Worm (Caenorhabditis elegans) whole organism, late embryonic: ENCODE results near the gene F26G1.3.

ENCODE experiments used
- C08G9.2 ChIP-seq: sonication (generic microtip); optimal IDR thresholded peaks from 2 replicates; lab custom pipeline; 2016; ENCODE audit warnings: mild to moderate bottlenecking, missing genetic modification characterization, moderate library complexity, missing compliant biosample characterization
- F13H6.1 ChIP-seq: sonication (generic microtip); optimal IDR thresholded peaks from 2 replicates; lab custom pipeline; 2016; ENCODE audit warnings: missing genetic modification characterization, missing compliant biosample characterization
- K02D7.2 ChIP-seq: sonication (generic microtip); optimal IDR thresholded peaks from 2 replicates; lab custom pipeline; 2017; ENCODE audit warnings: mild to moderate bottlenecking, missing genetic modification characterization, missing compliant biosample characterization
- Y22D7AL.16 ChIP-seq: sonication (generic microtip); optimal IDR thresholded peaks from 2 replicates; lab custom pipeline; 2016; ENCODE audit warnings: missing genetic modification characterization, missing compliant biosample characterization
- ceh-2 ChIP-seq: sonication (generic microtip); optimal IDR thresholded peaks from 2 replicates; lab custom pipeline; 2016; ENCODE audit warnings: missing genotype, missing genetic modification characterization, missing compliant biosample characterization
- ceh-30 ChIP-seq: fragments of 150-350 bp; optimal IDR thresholded peaks from 2 replicates; lab custom pipeline; 2014; ENCODE audit warnings: missing biosample characterization, missing genetic modification characterization
- ceh-34 ChIP-seq: sonication (generic microtip); optimal IDR thresholded peaks from 2 replicates; lab custom pipeline; 2016; ENCODE audit warnings: mild to moderate bottlenecking, missing genetic modification characterization, missing compliant biosample characterization
- ceh-6 ChIP-seq: fragments of 200-800 bp; sonication (Bioruptor generic); optimal IDR thresholded peaks from 2 replicates; lab custom pipeline; 2018; ENCODE audit warnings: mild to moderate bottlenecking, missing genetic modification characterization, missing compliant biosample characterization
- elt-4 ChIP-seq: sonication (generic microtip); optimal IDR thresholded peaks from 2 replicates; lab custom pipeline; 2016; ENCODE audit warnings: missing genetic modification characterization, missing compliant biosample characterization
- ets-4 ChIP-seq: sonication (generic microtip); optimal IDR thresholded peaks from 2 replicates; lab custom pipeline; 2016; ENCODE audit warnings: missing genetic modification characterization, missing compliant biosample characterization
- eyg-1 ChIP-seq: sonication (generic microtip); optimal IDR thresholded peaks from 2 replicates; lab custom pipeline; 2016; ENCODE audit warnings: missing genotype, missing genetic modification characterization, missing compliant biosample characterization
- fax-1 ChIP-seq: sonication (generic microtip); optimal IDR thresholded peaks from 2 replicates; lab custom pipeline; 2016; ENCODE audit warnings: missing genotype, missing genetic modification characterization, missing compliant biosample characterization
- gmeb-2 ChIP-seq: sonication (generic microtip); optimal IDR thresholded peaks from 2 replicates; lab custom pipeline; 2016; ENCODE audit warnings: missing genetic modification characterization, inconsistent platforms, missing compliant biosample characterization
- hlh-15 ChIP-seq: sonication (generic microtip); optimal IDR thresholded peaks from 2 replicates; lab custom pipeline; 2016; ENCODE audit warnings: missing genetic modification characterization, missing compliant biosample characterization
- hlh-30 ChIP-seq: sonication (generic microtip); optimal IDR thresholded peaks from 2 replicates; lab custom pipeline; 2017; ENCODE audit warnings: antibody characterized with exemption, missing genetic modification characterization, missing compliant biosample characterization; ENCODE audit not compliant: insufficient read depth
- hlh-6 ChIP-seq: sonication (generic microtip); optimal IDR thresholded peaks from 2 replicates; lab custom pipeline; 2016; ENCODE audit warnings: missing genotype, missing genetic modification characterization, missing compliant biosample characterization
- hlh-8 ChIP-seq: sonication (generic microtip); optimal IDR thresholded peaks from 2 replicates; lab custom pipeline; 2016; ENCODE audit warnings: missing genotype, missing genetic modification characterization, missing compliant biosample characterization
- lim-6 ChIP-seq: sonication (generic microtip); optimal IDR thresholded peaks from 2 replicates; lab custom pipeline; 2016; ENCODE audit warnings: missing genetic modification characterization, missing compliant biosample characterization
- mec-3 ChIP-seq: sonication (generic microtip); optimal IDR thresholded peaks from 2 replicates; lab custom pipeline; 2016; ENCODE audit warnings: borderline replicate concordance, missing genetic modification characterization, missing compliant biosample characterization
- npax-4 ChIP-seq: sonication (generic microtip); optimal IDR thresholded peaks from 2 replicates; lab custom pipeline; 2016; ENCODE audit warnings: missing genetic modification characterization, missing compliant biosample characterization
- odd-2 ChIP-seq: sonication (generic microtip); optimal IDR thresholded peaks from 2 replicates; lab custom pipeline; 2017; ENCODE audit warnings: antibody characterized with exemption, mild to moderate bottlenecking, missing genetic modification characterization, missing compliant biosample characterization
- pag-3 ChIP-seq: sonication (generic microtip); optimal IDR thresholded peaks from 2 replicates; lab custom pipeline; 2016; ENCODE audit warnings: missing compliant biosample characterization, missing genetic modification characterization, borderline replicate concordance
- pax-1 ChIP-seq: fragments of 150-350 bp; optimal IDR thresholded peaks from 2 replicates; lab custom pipeline; 2014; ENCODE audit warnings: missing biosample characterization, missing genetic modification characterization
- pha-4 ChIP-seq: fragments of 150-350 bp; optimal IDR thresholded peaks from 2 replicates; lab custom pipeline; 2018; ENCODE audit warnings: missing biosample characterization, missing genetic modification reagents, missing genetic modification characterization
- pqm-1 ChIP-seq: sonication (generic microtip); optimal IDR thresholded peaks from 2 replicates; lab custom pipeline; 2016; ENCODE audit warnings: missing genetic modification characterization, missing compliant biosample characterization
- ref-2 ChIP-seq: sonication (generic microtip); optimal IDR thresholded peaks from 2 replicates; lab custom pipeline; 2016; ENCODE audit warnings: missing genetic modification characterization, missing compliant biosample characterization
- sdc-2 ChIP-seq: sonication (generic microtip); optimal IDR thresholded peaks from 2 replicates; lab custom pipeline; 2016; ENCODE audit warnings: missing genotype, missing genetic modification characterization, missing compliant biosample characterization
- sox-2 ChIP-seq: fragments of 200-800 bp; sonication (Bioruptor generic); IDR thresholded peaks from 2 replicates; pipeline ENCODE4 v1.3.6; 2022; ENCODE audit warnings: missing genetic modification reagents, missing genetic modification characterization, missing compliant biosample characterization
- sox-4 ChIP-seq: sonication (generic microtip); optimal IDR thresholded peaks from 2 replicates; lab custom pipeline; 2017; ENCODE audit warnings: mild to moderate bottlenecking, missing genetic modification characterization, inconsistent platforms, missing compliant biosample characterization
- unc-3 ChIP-seq, 2 experiments: fragments of 200-800 bp in 1 of 2; sonication (Bioruptor generic) in 1 of 2; sonication (generic microtip) in 1 of 2; conservative IDR thresholded peaks in 1 of 2; optimal IDR thresholded peaks in 1 of 2; 2 replicates each; pipeline versions ENCODE4 v1.3.6 to Lab custom; 2016 to 2022; ENCODE audit warnings: missing compliant biosample characterization in 2 of 2, missing genetic modification characterization in 2 of 2, missing genetic modification reagents in 1 of 2
- unc-42 ChIP-seq: sonication (generic microtip); optimal IDR thresholded peaks from 2 replicates; lab custom pipeline; 2016; ENCODE audit warnings: missing genotype, missing genetic modification characterization, missing compliant biosample characterization
- unc-55 ChIP-seq: sonication (generic microtip); optimal IDR thresholded peaks from 2 replicates; lab custom pipeline; 2017; ENCODE audit warnings: missing biosample characterization, missing genetic modification reagents, missing genetic modification characterization
- unc-86 ChIP-seq: sonication (generic microtip); optimal IDR thresholded peaks from 2 replicates; lab custom pipeline; 2016; ENCODE audit warnings: missing genetic modification characterization, missing compliant biosample characterization
- ztf-16 ChIP-seq: sonication (generic microtip); optimal IDR thresholded peaks from 2 replicates; lab custom pipeline; 2017; ENCODE audit warnings: missing genetic modification characterization, missing compliant biosample characterization

F26G1.3 gene

DNA sequence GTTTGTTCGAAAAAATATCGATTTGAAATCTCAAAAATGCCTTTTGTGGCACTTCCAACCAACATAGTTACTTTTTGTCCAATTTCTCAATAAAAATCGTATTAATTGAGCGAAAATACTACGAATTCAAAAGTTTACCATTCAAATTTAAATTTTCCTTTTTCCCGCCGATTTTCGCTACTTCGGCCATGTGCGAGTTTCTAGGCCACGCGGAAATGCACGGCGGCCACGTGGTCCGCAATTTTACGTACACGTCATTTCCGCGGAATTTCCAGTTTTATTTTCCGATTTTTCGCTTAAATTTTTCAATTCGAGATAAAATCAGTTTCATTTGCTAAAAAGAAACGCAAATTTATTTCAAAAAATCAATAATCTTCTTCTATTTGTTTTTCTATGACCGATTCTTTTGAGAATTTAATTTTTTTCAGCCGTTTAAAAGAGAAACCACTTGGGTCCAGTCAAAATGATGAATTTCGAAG, 18.5 kb upstream of the F26G1.3 start, which contains the start of gene eas-1 (continued):
- TF ChIP-seq pax-1 (peak; percentile 8), unc-3 (GFP tag; conservative IDR thresholded peaks at IDR 0.05; lab: Robert Waterston, UW) (no peak), unc-3 (tag; optimal IDR thresholded peaks at IDR 0.05; lab: Kevin White, UChicago) (peak; percentile 21), ref-2 (peak; percentile 86), F13H6.1 (tag; lab: Kevin White, UChicago) (peak; percentile 54), pqm-1 (tag; lab: Kevin White, UChicago) (peak; percentile 46), unc-55 (GFP tag; lab: Kevin White, UChicago) (peak; percentile 30), pag-3 (tag; lab: Kevin White, UChicago) (no peak), sdc-2 (tag; lab: Kevin White, UChicago) (peak; percentile 1), hlh-30 (tag; lab: Kevin White, UChicago) (peak; percentile 83), hlh-6 (tag; lab: Kevin White, UChicago) (no peak), hlh-8 (tag; lab: Kevin White, UChicago) (peak; percentile 88)

DNA sequence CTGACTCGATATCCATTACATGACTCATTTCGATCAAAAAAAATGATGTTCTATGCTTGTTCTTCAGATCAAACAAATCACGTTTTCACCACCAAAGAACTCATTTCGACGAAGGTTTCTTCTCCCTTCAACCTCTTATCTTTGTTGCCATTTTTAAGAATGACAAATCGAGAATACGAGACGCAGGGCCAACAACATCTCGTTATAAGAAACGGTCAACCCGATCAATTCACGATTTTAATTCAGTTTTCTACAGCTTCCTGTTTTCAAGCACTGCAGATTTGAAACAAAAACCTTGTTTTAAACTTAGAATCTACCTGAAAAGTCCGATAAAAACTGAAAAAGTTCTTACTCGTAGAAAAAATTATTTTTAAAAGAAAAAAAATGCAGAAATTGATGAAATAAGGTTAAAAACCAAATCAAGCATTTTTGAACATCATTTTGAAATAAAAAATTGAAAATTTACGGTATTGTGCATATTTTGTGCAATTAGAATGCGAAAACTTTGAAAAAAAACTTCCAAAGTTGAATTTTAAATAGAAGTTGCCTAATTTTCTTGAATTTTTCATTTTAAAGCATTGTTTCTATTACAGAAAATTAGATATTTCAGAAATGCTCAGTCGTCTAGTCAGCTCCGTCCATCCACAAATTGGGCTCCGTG, 16.9 kb upstream of the F26G1.3 start, which contains the start of gene acs-11:
TSS of gene acs-11 (plus strand) at position 611 of the 661 bp plus-strand sequence.
- TF ChIP-seq sox-2 (GFP tag; lab: Robert Waterston, UW) = no peak
- no peak for TF ChIP-seq sdc-2 (tag; lab: Kevin White, UChicago)
- no peak for TF ChIP-seq eyg-1 (tag; lab: Kevin White, UChicago)
- no peak for TF ChIP-seq ceh-2
- no peak for TF ChIP-seq odd-2 (tag; lab: Kevin White, UChicago)
- TF ChIP-seq fax-1 (tag; lab: Kevin White, UChicago) = no peak
- no peak for TF ChIP-seq hlh-15 (tag; lab: Kevin White, UChicago)
- TF ChIP-seq lim-6 (tag; lab: Kevin White, UChicago) = no peak
- TF ChIP-seq ceh-30 (tag; lab: Kevin White, UChicago) = no peak
- TF ChIP-seq C08G9.2 (tag; lab: Kevin White, UChicago) = no peak
- TF ChIP-seq unc-86 (tag; lab: Kevin White, UChicago) = no peak
- no peak for TF ChIP-seq K02D7.2 (tag; lab: Kevin White, UChicago)
- no peak for TF ChIP-seq ceh-34 (tag; lab: Kevin White, UChicago)

DNA sequence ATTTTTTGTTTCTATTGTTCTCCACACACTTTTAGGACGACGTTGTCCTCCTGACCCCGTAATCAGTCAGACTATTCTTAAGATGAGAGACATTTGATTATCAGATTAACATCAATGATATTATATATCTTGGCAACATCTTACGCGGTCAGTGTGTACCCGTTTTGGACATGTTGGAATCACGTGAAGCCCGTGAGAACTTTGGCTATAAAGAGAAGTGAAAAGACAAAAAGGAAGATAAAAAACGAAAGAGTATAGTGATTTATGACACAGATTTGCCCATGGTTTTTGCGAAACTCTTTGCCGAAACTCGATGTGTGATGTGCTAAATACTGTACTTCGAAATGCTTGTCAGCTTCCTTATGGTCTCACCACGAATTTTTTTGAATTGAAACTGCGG, 13.3 kb upstream of the F26G1.3 start:
- TF ChIP-seq unc-86 (tag; lab: Kevin White, UChicago) (no peak), ceh-6 (GFP tag; lab: Kevin White, UChicago) (no peak), ztf-16 (no peak), npax-4 (tag; lab: Kevin White, UChicago) (no peak), pqm-1 (tag; lab: Kevin White, UChicago) (no peak), unc-55 (GFP tag; lab: Kevin White, UChicago) (no peak), gmeb-2 (no peak), K02D7.2 (tag; lab: Kevin White, UChicago) (no peak), unc-42 (no peak), pag-3 (tag; lab: Kevin White, UChicago) (no peak), pha-4 (tag; lab: Kevin White, UChicago) (no peak), mec-3 (tag; lab: Kevin White, UChicago) (no peak), Y22D7AL.16 (no peak), elt-4 (no peak), hlh-8 (tag; lab: Kevin White, UChicago) (no peak), fax-1 (tag; lab: Kevin White, UChicago) (no peak), ets-4 (no peak), sox-4 (no peak)
- TF ChIP-seq, all 69 proteins: peak for 0

DNA sequence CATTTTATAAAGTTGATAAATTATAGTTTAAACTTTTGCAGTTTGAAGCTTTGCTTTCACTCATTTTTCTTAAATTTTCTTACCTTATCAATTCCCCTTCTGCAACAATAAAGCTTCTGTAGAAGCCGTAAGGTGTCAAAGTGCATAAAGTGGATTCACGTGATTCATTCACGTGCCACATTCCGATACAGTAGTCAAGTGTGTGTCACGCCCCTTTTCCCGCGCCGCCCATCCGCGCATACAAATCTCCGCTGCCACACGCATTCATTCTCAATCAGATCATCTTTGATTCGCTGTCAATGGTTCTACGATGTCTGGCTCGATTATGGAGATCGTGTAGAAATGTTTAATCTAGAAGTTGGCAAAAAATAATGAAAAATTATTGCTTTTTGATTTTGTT, 11.5 kb upstream of the F26G1.3 start:
- no peak for TF ChIP-seq Y22D7AL.16
- peak; percentile 22 for TF ChIP-seq hlh-30 (tag; lab: Kevin White, UChicago)
